Fruit fly (Drosophila melanogaster) whole organism, wandering third instar larva: Measurements from ENCODE around the gene nac.
A peak's percentile ranks its signal among the peaks of the same experiment; 100 is the strongest.

Source experiments
- Abd-B ChIP-seq: fragments of >200 bp; optimal IDR thresholded peaks from 2 replicates; lab custom pipeline; 2017; ENCODE audit warnings: missing biosample characterization, missing genetic modification characterization
- CG32264 ChIP-seq: fragments of 200-800 bp; sonication (Bioruptor generic); optimal IDR thresholded peaks from 2 replicates; lab custom pipeline; 2016; ENCODE audit warnings: missing biosample characterization, missing genetic modification characterization
- CG9705 ChIP-seq: fragments of 200-800 bp; sonication (Bioruptor generic); optimal IDR thresholded peaks from 2 replicates; lab custom pipeline; 2018; ENCODE audit warnings: missing biosample characterization, mild to moderate bottlenecking, missing genetic modification characterization
- CrebA ChIP-seq: fragments of 200-800 bp; sonication (Bioruptor generic); optimal IDR thresholded peaks from 2 replicates; lab custom pipeline; 2016; ENCODE audit warnings: missing biosample characterization, mild to moderate bottlenecking, missing genetic modification characterization, borderline replicate concordance
- Dfd ChIP-seq: fragments of >200 bp; optimal IDR thresholded peaks from 2 replicates; lab custom pipeline; 2017; ENCODE audit warnings: missing biosample characterization, missing genetic modification characterization
- Dif ChIP-seq: fragments of 200-275, 200-300 bp; sonication (Bioruptor generic); optimal IDR thresholded peaks from 2 replicates; lab custom pipeline; 2018; ENCODE audit warnings: missing biosample characterization, missing genetic modification characterization; ENCODE audit not compliant: partially characterized antibody
- GATAd ChIP-seq: sonication (Bioruptor generic); optimal IDR thresholded peaks from 2 replicates; lab custom pipeline; 2016; ENCODE audit warnings: missing biosample characterization, missing genetic modification characterization
- HLH106 ChIP-seq: fragments of 200-800 bp; optimal IDR thresholded peaks from 3 replicates; lab custom pipeline; 2019; ENCODE audit warnings: missing biosample characterization, mild to moderate bottlenecking, missing genetic modification characterization, moderate library complexity
- Hr78 ChIP-seq: fragments of >200 bp; optimal IDR thresholded peaks from 2 replicates; lab custom pipeline; 2017; ENCODE audit warnings: missing biosample characterization, missing genetic modification characterization
- Hr83 ChIP-seq: fragments of 200-300 bp; sonication (Bioruptor generic); optimal IDR thresholded peaks from 2 replicates; lab custom pipeline; 2016; ENCODE audit warnings: missing biosample characterization, mild to moderate bottlenecking, missing genetic modification characterization, moderate library complexity; ENCODE audit not compliant: poor library complexity, severe bottlenecking
- Jra ChIP-seq: sonication (Bioruptor generic); optimal IDR thresholded peaks from 2 replicates; lab custom pipeline; 2016; ENCODE audit warnings: missing biosample characterization, missing genetic modification characterization
- Mio ChIP-seq: sonication (Bioruptor generic); optimal IDR thresholded peaks from 2 replicates; lab custom pipeline; 2016; ENCODE audit warnings: missing biosample characterization, missing genetic modification characterization
- Myc ChIP-seq: fragments of >200 bp; optimal IDR thresholded peaks from 2 replicates; lab custom pipeline; 2017
- N ChIP-seq: fragments of >200 bp; optimal IDR thresholded peaks from 2 replicates; lab custom pipeline; 2018; ENCODE audit warnings: missing biosample characterization, missing external identifiers, missing genetic modification characterization
- OdsH ChIP-seq: fragments of 200-800 bp; sonication (Bioruptor generic); optimal IDR thresholded peaks from 2 replicates; lab custom pipeline; 2016; ENCODE audit warnings: missing biosample characterization, mild to moderate bottlenecking, missing genetic modification characterization
- Rel ChIP-seq, 2 experiments: fragments of 200-800 bp; sonication (Bioruptor generic) in 1 of 2; optimal IDR thresholded peaks; 2 replicates in 1 of 2; 3 replicates in 1 of 2; lab custom pipeline; 2016 to 2019; ENCODE audit warnings: mild to moderate bottlenecking in 2 of 2, missing biosample characterization in 2 of 2, missing genetic modification characterization in 2 of 2, moderate library complexity in 1 of 2
- Sp1 ChIP-seq: fragments of 200-800 bp; sonication (Bioruptor generic); optimal IDR thresholded peaks from 3 replicates; lab custom pipeline; 2019; ENCODE audit warnings: missing biosample characterization, mild to moderate bottlenecking, missing genetic modification characterization, moderate library complexity
- Vsx2 ChIP-seq: fragments of 200-300, 225-300 bp; sonication (Bioruptor generic); optimal IDR thresholded peaks from 2 replicates; lab custom pipeline; 2018; ENCODE audit warnings: missing biosample characterization, missing genetic modification characterization; ENCODE audit not compliant: partially characterized antibody
- br ChIP-seq: fragments of 200-800 bp; sonication (Bioruptor generic); optimal IDR thresholded peaks from 2 replicates; lab custom pipeline; 2016; ENCODE audit warnings: missing biosample characterization, missing genetic modification characterization
- dl ChIP-seq, 2 experiments: fragments of 175-275, 200-275 bp in 1 of 2; fragments of 200-275 bp in 1 of 2; sonication (Bioruptor generic); optimal IDR thresholded peaks; lab custom pipeline; 2018; ENCODE audit warnings: mild to moderate bottlenecking in 2 of 2, missing biosample characterization in 2 of 2, missing genetic modification characterization in 2 of 2, moderate library complexity in 2 of 2; ENCODE audit not compliant: partially characterized antibody in 2 of 2, insufficient read depth in 1 of 2
- dsf ChIP-seq: sonication (Bioruptor generic); optimal IDR thresholded peaks from 2 replicates; lab custom pipeline; 2016; ENCODE audit warnings: missing biosample characterization, missing genetic modification characterization, borderline replicate concordance
- ey ChIP-seq: fragments of 200-800 bp; sonication (Bioruptor generic); optimal IDR thresholded peaks from 2 replicates; lab custom pipeline; 2016; ENCODE audit warnings: missing biosample characterization, missing genetic modification characterization
- foxo ChIP-seq, 2 experiments: fragments of 200-800 bp; sonication (Bioruptor generic); optimal IDR thresholded peaks; 2 replicates in 1 of 2; 3 replicates in 1 of 2; lab custom pipeline; 2016 to 2017; ENCODE audit warnings: missing biosample characterization in 2 of 2, missing genetic modification characterization in 2 of 2
- fru ChIP-seq: fragments of 200-800 bp; sonication (Bioruptor generic); optimal IDR thresholded peaks from 3 replicates; lab custom pipeline; 2016; ENCODE audit warnings: missing biosample characterization, mild to moderate bottlenecking, missing genetic modification characterization
- h ChIP-seq: fragments of 200-800 bp; sonication (Bioruptor generic); optimal IDR thresholded peaks from 3 replicates; lab custom pipeline; 2016; ENCODE audit warnings: missing biosample characterization, mild to moderate bottlenecking, missing genetic modification characterization
- jim ChIP-seq: fragments of 175-275, 200-325 bp; sonication (Bioruptor generic); optimal IDR thresholded peaks from 2 replicates; lab custom pipeline; 2016; ENCODE audit warnings: missing biosample characterization, mild to moderate bottlenecking, missing genetic modification characterization
- psq ChIP-seq: fragments of 200-800 bp; sonication (Bioruptor generic); optimal IDR thresholded peaks from 3 replicates; lab custom pipeline; 2017; ENCODE audit warnings: missing biosample characterization, mild to moderate bottlenecking, missing genetic modification characterization, moderate library complexity
- rgr ChIP-seq: fragments of 200-800 bp; sonication (Bioruptor generic); optimal IDR thresholded peaks from 3 replicates; lab custom pipeline; 2016; ENCODE audit warnings: missing biosample characterization, mild to moderate bottlenecking, missing genetic modification characterization
- sage ChIP-seq: fragments of 200-800 bp; sonication (Bioruptor generic); optimal IDR thresholded peaks from 2 replicates; lab custom pipeline; 2016; ENCODE audit warnings: missing biosample characterization, mild to moderate bottlenecking, missing genetic modification characterization
- sv ChIP-seq: fragments of 200-800 bp; sonication (Bioruptor generic); optimal IDR thresholded peaks from 3 replicates; lab custom pipeline; 2016; ENCODE audit warnings: missing biosample characterization, missing genetic modification characterization
- tai ChIP-seq: sonication (Bioruptor generic); optimal IDR thresholded peaks from 2 replicates; lab custom pipeline; 2016; ENCODE audit warnings: missing biosample characterization, missing genetic modification characterization
- usp ChIP-seq: fragments of >200 bp; optimal IDR thresholded peaks from 2 replicates; lab custom pipeline; 2017; ENCODE audit warnings: missing biosample characterization, missing genetic modification characterization
- woc ChIP-seq: sonication (Bioruptor generic); optimal IDR thresholded peaks from 2 replicates; lab custom pipeline; 2016; ENCODE audit warnings: missing biosample characterization, mild to moderate bottlenecking, missing genetic modification characterization

nac gene

DNA sequence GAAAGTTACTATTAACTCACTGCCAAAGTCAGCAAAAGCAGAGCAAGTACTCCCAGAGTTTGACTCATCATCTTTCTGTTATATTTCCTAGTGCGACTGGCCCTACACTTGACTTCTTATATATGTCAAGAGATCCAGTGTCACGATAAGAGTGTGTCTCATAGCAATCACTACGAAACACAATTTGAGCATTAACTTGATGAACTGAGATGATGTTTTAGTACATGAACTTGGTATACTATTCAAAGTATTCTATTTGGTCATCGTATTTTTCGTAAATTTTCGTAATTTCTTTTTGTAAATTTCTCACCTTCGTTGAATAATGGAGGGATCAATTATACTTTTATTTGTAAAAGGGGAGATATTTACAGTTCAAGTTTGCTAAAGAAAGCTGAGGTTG, 13.3 kb downstream of the nac start, which contains the start of gene CG11672:
Gene CG11672 (minus strand): TSS at position 101 of the 400 bp plus-strand sequence.
- TF ChIP-seq Abd-B: no peak
- no peak for TF ChIP-seq Rel (GFP tag; optimal IDR thresholded peaks at IDR 0.05; lab: Kevin White, UChicago)
- no peak for TF ChIP-seq Rel (tag; optimal IDR thresholded peaks at IDR 0.05; lab: Kevin White, UChicago)
- TF ChIP-seq CrebA: no peak
- TF ChIP-seq CG9705 (GFP tag; lab: Kevin White, UChicago): no peak
- no peak for TF ChIP-seq sage
- no peak for TF ChIP-seq Myc (lab: Kevin White, UChicago)
- no peak for TF ChIP-seq Hr83 (GFP tag; lab: Kevin White, UChicago)
- no peak for TF ChIP-seq Jra
- TF ChIP-seq rgr (GFP tag; lab: Kevin White, UChicago): no peak

DNA sequence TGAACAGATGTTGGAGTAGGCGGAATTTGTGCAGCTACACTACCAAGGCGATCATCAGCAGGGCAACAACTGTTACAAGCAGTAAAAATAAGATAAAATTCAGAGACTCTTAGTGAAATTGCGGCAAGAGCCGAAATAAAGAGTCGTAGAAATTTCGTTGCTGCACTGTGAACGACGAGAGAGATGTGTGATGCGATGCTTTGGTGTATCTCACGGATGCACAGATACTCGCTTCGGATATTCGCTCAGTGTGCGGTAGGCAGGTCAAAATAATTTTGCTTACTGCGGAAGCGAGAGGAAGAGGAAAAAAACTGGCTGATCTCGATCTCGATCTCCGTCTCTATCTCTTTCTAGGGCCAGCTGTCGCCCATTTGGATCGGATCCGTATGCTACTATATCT, 15.0 kb downstream of the nac start:
- TF ChIP-seq Dfd (no peak), Hr83 (GFP tag; lab: Kevin White, UChicago) (no peak), dl (GFP tag; optimal IDR thresholded peaks at IDR 0.05; lab: Kevin White, UChicago; ENCODE audit: insufficient read depth in 1 of 2, partially characterized antibody in 2 of 2) (no peak), tai (GFP tag; lab: Kevin White, UChicago) (no peak), Vsx2 (GFP tag; lab: Kevin White, UChicago) (no peak), CG32264 (GFP tag; lab: Kevin White, UChicago) (no peak), sage (no peak), h (GFP tag; lab: Kevin White, UChicago) (no peak), Abd-B (no peak), Dif (no peak), N (GFP tag; lab: Kevin White, UChicago) (no peak)

DNA sequence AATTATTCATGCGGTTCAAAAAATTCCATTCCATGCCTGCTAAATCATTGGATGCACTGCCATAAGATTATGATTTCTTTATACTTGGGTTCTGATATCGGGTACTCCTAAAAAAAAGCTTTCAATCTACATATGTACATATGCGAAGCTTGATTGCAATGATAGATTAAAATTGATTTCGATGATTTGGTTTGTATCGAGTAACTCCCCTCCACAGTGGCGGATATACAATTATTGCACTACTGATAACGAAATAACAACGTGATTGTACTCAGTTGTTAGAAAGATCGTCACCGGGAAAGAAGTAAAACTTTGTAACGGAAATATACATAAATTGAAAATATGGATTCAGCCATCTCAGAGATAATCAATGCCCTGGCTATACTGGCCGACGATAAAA, 16.1 kb downstream of the nac start, which contains the start of gene Nazo:
Gene Nazo (plus strand): TSS at position 180 of the 400 bp plus-strand sequence.
- TF ChIP-seq Rel (GFP tag; optimal IDR thresholded peaks at IDR 0.05; lab: Kevin White, UChicago) (no peak), Rel (tag; optimal IDR thresholded peaks at IDR 0.05; lab: Kevin White, UChicago) (peak; percentile 90), N (GFP tag; lab: Kevin White, UChicago) (no peak)

DNA sequence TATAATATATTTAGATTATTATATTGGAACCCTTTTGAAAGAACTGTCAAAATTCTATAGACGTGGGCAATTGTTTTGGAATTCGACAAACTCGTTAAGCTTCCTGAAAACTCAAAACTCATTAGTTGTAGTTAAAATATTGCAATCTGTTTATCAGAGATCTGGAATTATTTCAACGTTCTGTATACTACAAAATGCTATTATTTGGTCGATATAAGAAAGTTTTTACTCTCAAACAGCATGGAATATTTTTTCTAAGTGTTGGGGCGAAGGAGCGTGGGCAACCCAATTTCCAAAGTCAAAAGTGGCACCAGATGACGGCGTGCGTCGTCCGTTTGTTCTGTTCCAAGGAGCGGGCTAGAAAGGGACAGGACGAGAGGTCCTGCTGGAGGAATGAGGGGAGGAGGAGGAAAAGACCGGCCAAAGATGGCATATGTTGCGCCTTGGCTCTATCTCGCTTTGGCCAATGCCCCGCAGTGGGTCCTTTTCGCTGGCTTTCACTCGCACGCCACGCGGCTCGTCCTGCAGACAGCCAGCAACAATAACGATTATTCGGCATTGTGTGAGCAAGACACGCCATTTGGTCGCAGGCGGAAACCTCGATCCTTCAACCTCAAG, 18.0 kb downstream of the nac start:
- TF ChIP-seq jim (GFP tag; lab: Kevin White, UChicago) (no peak), Jra (no peak)

DNA sequence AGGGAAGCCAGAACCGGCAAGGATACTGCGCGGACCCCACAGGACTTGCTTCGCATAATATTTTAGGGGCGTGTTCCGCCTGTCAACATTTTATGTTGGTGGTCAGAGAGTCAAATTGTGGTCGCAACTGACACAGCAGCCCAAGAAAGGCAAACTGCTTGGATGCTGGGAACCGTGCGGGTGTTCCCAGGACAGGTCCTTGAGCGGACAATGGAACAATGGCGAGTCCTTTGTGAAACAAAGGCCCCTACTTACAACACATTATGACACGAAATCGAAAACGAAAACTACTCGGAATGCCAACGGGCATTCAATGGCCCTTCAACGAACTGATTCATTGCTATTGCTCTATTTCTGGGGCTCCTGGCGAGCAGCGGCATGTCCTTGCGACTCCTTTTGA, 19.6 kb downstream of the nac start:
- no peak for TF ChIP-seq GATAd (GFP tag; lab: Kevin White, UChicago)
- no peak for TF ChIP-seq CG32264 (GFP tag; lab: Kevin White, UChicago)
- no peak for TF ChIP-seq psq (GFP tag; lab: Kevin White, UChicago)
- no peak for TF ChIP-seq Myc (lab: Kevin White, UChicago)
- TF ChIP-seq dl (GFP tag; optimal IDR thresholded peaks at IDR 0.05; lab: Kevin White, UChicago; ENCODE audit: insufficient read depth in 1 of 2, partially characterized antibody in 2 of 2): no peak
- TF ChIP-seq CG9705 (GFP tag; lab: Kevin White, UChicago): no peak
- TF ChIP-seq Dif: no peak
- TF ChIP-seq usp (GFP tag; lab: Kevin White, UChicago): no peak
- no peak for TF ChIP-seq HLH106
- TF ChIP-seq Vsx2 (GFP tag; lab: Kevin White, UChicago): no peak
- TF ChIP-seq Jra: no peak
- TF ChIP-seq dsf: no peak
- TF ChIP-seq, all 38 proteins: peak for 0

DNA sequence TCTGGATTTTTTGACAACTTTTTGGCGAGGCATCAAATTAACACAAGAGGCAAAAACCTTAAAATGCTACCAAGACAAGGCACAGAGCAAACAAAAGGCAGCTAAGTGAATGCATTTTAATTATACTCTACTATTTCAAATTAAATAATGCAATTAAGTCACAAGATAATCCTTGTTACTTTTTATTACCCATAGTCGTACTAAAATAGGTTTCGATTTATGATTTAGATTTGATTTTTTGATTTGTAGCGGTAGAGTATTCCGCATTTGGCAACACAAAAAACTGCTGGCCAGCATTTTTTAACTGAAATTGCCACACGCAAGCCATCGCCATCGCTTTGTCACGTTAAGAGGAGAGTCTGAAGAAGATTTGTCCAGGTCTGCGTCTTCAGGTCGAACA, 21.1 kb downstream of the nac start:
- no peak for TF ChIP-seq Hr78 (GFP tag; lab: Kevin White, UChicago)
- peak; percentile 39 for TF ChIP-seq fru (GFP tag; lab: Kevin White, UChicago)
- peak; percentile 24 for TF ChIP-seq br (GFP tag; lab: Kevin White, UChicago)
- peak; percentile 48 for TF ChIP-seq ey (GFP tag; lab: Kevin White, UChicago)
- no peak for TF ChIP-seq CG9705 (GFP tag; lab: Kevin White, UChicago)
- peak; percentile 51 for TF ChIP-seq HLH106
- TF ChIP-seq Sp1: peak; percentile 44
- no peak for TF ChIP-seq sv (GFP tag; lab: Kevin White, UChicago)
- TF ChIP-seq woc: peak; percentile 44
- no peak for TF ChIP-seq Mio
- peak; percentile 27 for TF ChIP-seq OdsH (GFP tag; lab: Kevin White, UChicago)
- peak; percentile 4 for TF ChIP-seq psq (GFP tag; lab: Kevin White, UChicago)
- peak in 1 of 2 experiments; percentile 38 for TF ChIP-seq foxo (GFP tag; optimal IDR thresholded peaks at IDR 0.05; lab: Kevin White, UChicago)
- TF ChIP-seq Myc (lab: Kevin White, UChicago): no peak
- TF ChIP-seq rgr (GFP tag; lab: Kevin White, UChicago): peak; percentile 46
- TF ChIP-seq h (GFP tag; lab: Kevin White, UChicago): peak; percentile 51
